3 worm cellular contexts compared by ENCODE assay signal in genomic region chrX:16400897-16401296, ce11.
TF ChIP-seq lines count a peak whose summit lies in the region.

No protein-coding gene starts in this region.

TF ChIP-seq in whole organism, L1 larva, 84 proteins besides CTCF, POLR2A, EP300 and RAD21:
- TF ChIP-seq ama-1 (optimal IDR thresholded peaks at IDR 0.05; lab: Kevin White, UChicago) = no peak
- peak in 1 of 2 experiments; percentile 6 for TF ChIP-seq mdl-1 (tag; optimal IDR thresholded peaks at IDR 0.05; lab: Kevin White, UChicago)
- TF ChIP-seq xbp-1 (tag; optimal IDR thresholded peaks at IDR 0.05; lab: Kevin White, UChicago) = peak; percentile 50
- TF ChIP-seq lin-14 (GFP tag; optimal IDR thresholded peaks at IDR 0.05; lab: Kevin White, UChicago) = peak; percentile 7
- TF ChIP-seq hlh-4 (tag; optimal IDR thresholded peaks at IDR 0.05; lab: Kevin White, UChicago) = no peak
- peak in 1 of 6 experiments; percentile 51 for TF ChIP-seq elt-3 (tag; optimal IDR thresholded peaks at IDR 0.05; lab: Kevin White, UChicago)
- TF ChIP-seq nhr-85 (tag; lab: Kevin White, UChicago) = peak; percentile 59
- TF ChIP-seq unc-130 (tag; optimal IDR thresholded peaks at IDR 0.05; lab: Kevin White, UChicago) = no peak

TF ChIP-seq in whole organism, L3 larva, 47 proteins besides CTCF, POLR2A, EP300 and RAD21:
- TF ChIP-seq pha-4 (tag; optimal IDR thresholded peaks at IDR 0.05; lab: Kevin White, UChicago) (peak; percentile 54), ztf-11 (tag; optimal IDR thresholded peaks at IDR 0.05; lab: Kevin White, UChicago) (no peak)

TF ChIP-seq in whole organism, mixed stage, embryonic, 35 proteins besides CTCF, POLR2A, EP300 and RAD21:
- TF ChIP-seq unc-120 (tag; optimal IDR thresholded peaks at IDR 0.05; lab: Kevin White, UChicago; ENCODE audit: poor library complexity, severe bottlenecking) (peak; percentile 8), elt-3 (tag; optimal IDR thresholded peaks at IDR 0.05; lab: Kevin White, UChicago) (no peak)
